Fruit fly (Drosophila melanogaster) whole organism, embryonic: ENCODE results near the gene Pde9.

ENCODE experiments used
- C15 ChIP-seq: fragments of 200-800 bp; sonication (Bioruptor generic); IDR thresholded peaks from 3 replicates; pipeline ENCODE4 v1.3.6; 2022; ENCODE audit warnings: missing biosample characterization, missing genetic modification characterization
- CG10267 ChIP-seq: fragments of 200-800 bp; sonication (Bioruptor generic); optimal IDR thresholded peaks from 2 replicates; lab custom pipeline; 2018; ENCODE audit warnings: missing biosample characterization, mild to moderate bottlenecking, missing genetic modification characterization, moderate library complexity
- CG10543 ChIP-seq: fragments of 200-800 bp; sonication (Bioruptor generic); optimal IDR thresholded peaks from 3 replicates; lab custom pipeline; 2017; ENCODE audit warnings: missing biosample characterization, mild to moderate bottlenecking, missing genetic modification characterization, moderate library complexity
- CG10959 ChIP-seq: fragments of 200-800 bp; sonication (Bioruptor generic); IDR thresholded peaks from 2 replicates; pipeline ENCODE4 v1.3.6; 2022; ENCODE audit warnings: missing biosample characterization, missing genetic modification characterization
- CG11085 ChIP-seq: fragments of 200-800 bp; sonication (Bioruptor generic); IDR thresholded peaks from 2 replicates; pipeline ENCODE4 v1.3.6; 2022; ENCODE audit warnings: missing biosample characterization, missing genetic modification characterization
- CG12219 ChIP-seq: fragments of 200-800 bp; sonication (Bioruptor generic); optimal IDR thresholded peaks from 3 replicates; lab custom pipeline; 2018; ENCODE audit warnings: missing biosample characterization, mild to moderate bottlenecking, missing genetic modification characterization
- CG13894 ChIP-seq: fragments of 200-800 bp; sonication (Bioruptor generic); optimal IDR thresholded peaks from 3 replicates; lab custom pipeline; 2018; ENCODE audit warnings: missing biosample characterization, mild to moderate bottlenecking, missing genetic modification characterization, moderate library complexity
- CG16813 ChIP-seq: fragments of 200-800 bp; sonication (Bioruptor generic); IDR thresholded peaks from 3 replicates; pipeline ENCODE4 v1.3.6; 2022; ENCODE audit warnings: missing biosample characterization, missing genetic modification characterization; ENCODE audit not compliant: partially characterized antibody
- CG16815 ChIP-seq: fragments of 200-800 bp; sonication (Bioruptor generic); optimal IDR thresholded peaks from 3 replicates; lab custom pipeline; 2017; ENCODE audit warnings: missing biosample characterization, mild to moderate bottlenecking, missing genetic modification characterization
- CG17186 ChIP-seq: fragments of 200-800 bp; sonication (Bioruptor generic); optimal IDR thresholded peaks from 3 replicates; lab custom pipeline; 2017; ENCODE audit warnings: missing biosample characterization, missing genetic modification reagents, missing genetic modification characterization
- CG17912 ChIP-seq: fragments of 200-800 bp; sonication (Bioruptor generic); optimal IDR thresholded peaks from 2 replicates; lab custom pipeline; 2018; ENCODE audit warnings: missing biosample characterization, mild to moderate bottlenecking, missing genetic modification characterization
- CG2202 ChIP-seq: fragments of 200-800 bp; sonication (Bioruptor generic); optimal IDR thresholded peaks from 2 replicates; lab custom pipeline; 2018; ENCODE audit warnings: missing biosample characterization, mild to moderate bottlenecking, missing genetic modification characterization
- CG30020 ChIP-seq: fragments of 200-800 bp; optimal IDR thresholded peaks from 2 replicates; lab custom pipeline; 2019; ENCODE audit warnings: missing biosample characterization, mild to moderate bottlenecking, missing genetic modification characterization, moderate library complexity
- CG3163 ChIP-seq: fragments of 200-800 bp; sonication (Bioruptor generic); optimal IDR thresholded peaks from 3 replicates; lab custom pipeline; 2016; ENCODE audit warnings: missing biosample characterization, missing genetic modification characterization
- CG4328 ChIP-seq: fragments of 200-800 bp; sonication (Bioruptor generic); optimal IDR thresholded peaks from 3 replicates; lab custom pipeline; 2017; ENCODE audit warnings: missing biosample characterization, missing genetic modification reagents, missing genetic modification characterization
- CG4820 ChIP-seq: fragments of 200-800 bp; sonication (Bioruptor generic); optimal IDR thresholded peaks from 3 replicates; lab custom pipeline; 2016; ENCODE audit warnings: missing biosample characterization, missing genetic modification characterization
- CG7271 ChIP-seq: fragments of 200-800 bp; sonication (Bioruptor generic); optimal IDR thresholded peaks from 2 replicates; lab custom pipeline; 2018; ENCODE audit warnings: missing biosample characterization, mild to moderate bottlenecking, missing genetic modification characterization, moderate library complexity
- CG8944 ChIP-seq: fragments of 200-800 bp; sonication (Bioruptor generic); optimal IDR thresholded peaks from 3 replicates; lab custom pipeline; 2016; ENCODE audit warnings: missing biosample characterization, missing genetic modification characterization
- CG9932 ChIP-seq: fragments of 200-800 bp; sonication (Bioruptor generic); IDR thresholded peaks from 2 replicates; pipeline ENCODE4 v1.3.6; 2022; ENCODE audit warnings: missing biosample characterization, missing genetic modification characterization
- Chrac-16 ChIP-seq: fragments of 200-800 bp; sonication (Bioruptor generic); optimal IDR thresholded peaks from 3 replicates; lab custom pipeline; 2016; ENCODE audit warnings: missing biosample characterization, missing genetic modification characterization
- Dip2 ChIP-seq: fragments of 200-800 bp; sonication (Bioruptor generic); IDR thresholded peaks from 2 replicates; pipeline ENCODE4 v1.3.6; 2022; ENCODE audit warnings: missing biosample characterization, missing genetic modification characterization
- Max ChIP-seq: fragments of 200-800 bp; sonication (Bioruptor generic); optimal IDR thresholded peaks from 2 replicates; lab custom pipeline; 2016; ENCODE audit warnings: missing biosample characterization, mild to moderate bottlenecking, missing genetic modification characterization
- Mrtf ChIP-seq: fragments of 200-800 bp; sonication (Bioruptor generic); IDR thresholded peaks from 3 replicates; pipeline ENCODE4 v1.3.6; 2022; ENCODE audit warnings: missing biosample characterization, missing genetic modification characterization
- NFAT ChIP-seq: fragments of 200-800 bp; sonication (Bioruptor generic); IDR thresholded peaks from 2 replicates; pipeline ENCODE4 v1.3.6; 2022; ENCODE audit warnings: missing biosample characterization, missing genetic modification characterization
- Nf-YC ChIP-seq: fragments of 200-800 bp; optimal IDR thresholded peaks from 3 replicates; lab custom pipeline; 2019; ENCODE audit warnings: missing biosample characterization, mild to moderate bottlenecking, missing genetic modification characterization, moderate library complexity
- Poxn ChIP-seq: fragments of 200-800 bp; sonication (Bioruptor generic); IDR thresholded peaks from 2 replicates; pipeline ENCODE4 v1.3.6; 2022; ENCODE audit warnings: missing biosample characterization, missing genetic modification characterization
- Scr ChIP-seq: fragments of 200-800 bp; sonication (Bioruptor generic); IDR thresholded peaks from 2 replicates; pipeline ENCODE4 v1.3.6; 2022; ENCODE audit warnings: missing biosample characterization, missing genetic modification characterization; ENCODE audit not compliant: partially characterized antibody
- bbx ChIP-seq: fragments of 200-800 bp; sonication (Bioruptor generic); IDR thresholded peaks from 2 replicates; pipeline ENCODE4 v1.3.6; 2022; ENCODE audit warnings: missing biosample characterization, missing genetic modification characterization; ENCODE audit not compliant: partially characterized antibody
- caup ChIP-seq: fragments of 200-800 bp; sonication (Bioruptor generic); optimal IDR thresholded peaks from 3 replicates; lab custom pipeline; 2017; ENCODE audit warnings: missing biosample characterization, mild to moderate bottlenecking, missing genetic modification characterization, moderate library complexity; ENCODE audit not compliant: severe bottlenecking
- chm ChIP-seq: fragments of 200-800 bp; sonication (Bioruptor generic); IDR thresholded peaks from 2 replicates; pipeline ENCODE4 v1.3.6; 2022; ENCODE audit warnings: missing biosample characterization, missing genetic modification characterization
- esg ChIP-seq: fragments of 200-800 bp; sonication (Bioruptor generic); conservative IDR thresholded peaks from 2 replicates; pipeline ENCODE4 v1.3.6; 2022; ENCODE audit warnings: missing biosample characterization, missing genetic modification characterization
- hbn ChIP-seq: fragments of 200-800 bp; sonication (Bioruptor generic); IDR thresholded peaks from 2 replicates; pipeline ENCODE4 v1.3.6; 2022; ENCODE audit warnings: missing biosample characterization, missing genetic modification characterization; ENCODE audit not compliant: partially characterized antibody
- her ChIP-seq: fragments of 200-800 bp; sonication (Bioruptor generic); optimal IDR thresholded peaks from 2 replicates; lab custom pipeline; 2016; ENCODE audit warnings: missing biosample characterization, missing genetic modification characterization
- hkb ChIP-seq, 2 experiments: fragments of 200-800 bp in 1 of 2; fragments of >200 bp in 1 of 2; sonication (Bioruptor generic) in 1 of 2; IDR thresholded peaks in 1 of 2; optimal IDR thresholded peaks in 1 of 2; 2 replicates each; pipeline versions ENCODE4 v1.3.6 to Lab custom; 2017 to 2022; ENCODE audit warnings: missing biosample characterization in 1 of 2, missing genetic modification characterization in 1 of 2
- insv ChIP-seq, 2 experiments: fragments of 200-800 bp; sonication (Bioruptor generic); optimal IDR thresholded peaks; 3 replicates each; lab custom pipeline; 2016 to 2018; ENCODE audit warnings: missing biosample characterization in 2 of 2, missing genetic modification characterization in 2 of 2
- otp ChIP-seq: fragments of 200-800 bp; sonication (Bioruptor generic); IDR thresholded peaks from 3 replicates; pipeline ENCODE4, ENCODE4 v1.3.6; 2022; ENCODE audit warnings: missing biosample characterization, missing genetic modification characterization
- pb ChIP-seq: fragments of 200-800 bp; sonication (Bioruptor generic); optimal IDR thresholded peaks from 3 replicates; lab custom pipeline; 2016; ENCODE audit warnings: missing biosample characterization, missing genetic modification characterization
- pnt ChIP-seq: fragments of 200-800 bp; sonication (Bioruptor generic); optimal IDR thresholded peaks from 3 replicates; lab custom pipeline; 2016; ENCODE audit warnings: missing biosample characterization, missing genetic modification characterization
- repo ChIP-seq: fragments of 200-800 bp; sonication (Bioruptor generic); optimal IDR thresholded peaks from 2 replicates; lab custom pipeline; 2016; ENCODE audit warnings: missing biosample characterization, missing genetic modification characterization
- row ChIP-seq: fragments of 200-800 bp; sonication (Bioruptor generic); IDR thresholded peaks from 3 replicates; pipeline ENCODE4 v1.3.6; 2022; ENCODE audit warnings: missing biosample characterization, missing genetic modification characterization
- sens ChIP-seq: fragments of 200-800 bp; sonication (Bioruptor generic); peaks from one replicate; lab custom pipeline; 2016; ENCODE audit warnings: missing biosample characterization, missing genetic modification characterization
- sna ChIP-seq: fragments of 200-800 bp; sonication (Bioruptor generic); IDR thresholded peaks from 2 replicates; pipeline ENCODE4 v1.3.6; 2022; ENCODE audit warnings: missing biosample characterization, missing genetic modification characterization; ENCODE audit not compliant: partially characterized antibody
- trh ChIP-seq: fragments of 200-800 bp; sonication (Bioruptor generic); optimal IDR thresholded peaks from 2 replicates; lab custom pipeline; 2016; ENCODE audit warnings: missing biosample characterization, missing genetic modification characterization
- tx ChIP-seq: fragments of 200-800 bp; sonication (Bioruptor generic); optimal IDR thresholded peaks from 2 replicates; lab custom pipeline; 2016; ENCODE audit warnings: missing biosample characterization, missing genetic modification characterization
- zen2 ChIP-seq: fragments of 200-800 bp; sonication (Bioruptor generic); IDR thresholded peaks from 3 replicates; pipeline ENCODE4 v1.3.6; 2022; ENCODE audit warnings: missing biosample characterization, missing genetic modification characterization; ENCODE audit not compliant: partially characterized antibody
- zfh2 ChIP-seq: fragments of 200-800 bp; sonication (Bioruptor generic); optimal IDR thresholded peaks from 2 replicates; lab custom pipeline; 2016; ENCODE audit warnings: missing biosample characterization, missing genetic modification characterization

Pde9 gene

DNA sequence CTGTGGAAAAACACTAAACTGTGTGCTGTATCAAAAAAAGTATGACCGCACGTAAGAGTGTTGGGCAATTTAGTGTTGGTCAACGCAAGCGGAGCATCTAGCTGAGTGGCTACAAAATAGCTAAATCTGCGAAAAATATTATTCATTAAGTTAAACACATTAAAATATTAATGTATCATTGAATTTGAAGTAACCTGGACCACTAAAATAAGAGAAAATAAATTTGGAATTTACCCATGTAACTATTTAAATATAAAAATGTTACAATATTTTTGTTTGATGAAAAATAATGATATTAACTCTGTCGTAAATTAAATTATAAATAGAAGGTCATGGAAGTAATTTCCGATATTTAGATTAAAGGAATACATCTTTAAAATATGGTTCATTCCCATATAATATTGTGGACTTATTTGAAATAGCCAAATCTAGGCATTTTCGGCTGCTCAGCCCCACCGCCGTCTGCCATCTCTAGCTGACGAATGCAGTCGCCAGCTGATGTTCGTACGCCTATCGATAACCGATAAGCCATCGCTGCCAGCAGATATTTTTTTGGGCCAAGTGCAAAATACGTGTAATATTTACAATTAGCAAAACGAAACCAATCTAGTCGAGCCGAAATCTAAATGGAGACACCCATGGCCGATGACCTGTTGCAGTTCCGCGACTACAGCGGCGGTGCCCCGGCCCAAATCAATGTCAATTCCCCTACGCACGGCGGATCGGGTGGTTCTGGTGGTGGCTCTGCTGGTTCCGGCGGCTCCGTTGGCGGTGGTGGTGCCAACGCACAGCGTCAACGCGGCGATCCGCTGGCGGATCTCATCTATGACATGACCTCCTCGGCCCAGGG, 12.7 kb upstream of the Pde9 start, which contains the start of the genes Brms1 and CG4645 (continued):
- no peak for TF ChIP-seq CG13894 (tag; lab: Kevin White, UChicago)

DNA sequence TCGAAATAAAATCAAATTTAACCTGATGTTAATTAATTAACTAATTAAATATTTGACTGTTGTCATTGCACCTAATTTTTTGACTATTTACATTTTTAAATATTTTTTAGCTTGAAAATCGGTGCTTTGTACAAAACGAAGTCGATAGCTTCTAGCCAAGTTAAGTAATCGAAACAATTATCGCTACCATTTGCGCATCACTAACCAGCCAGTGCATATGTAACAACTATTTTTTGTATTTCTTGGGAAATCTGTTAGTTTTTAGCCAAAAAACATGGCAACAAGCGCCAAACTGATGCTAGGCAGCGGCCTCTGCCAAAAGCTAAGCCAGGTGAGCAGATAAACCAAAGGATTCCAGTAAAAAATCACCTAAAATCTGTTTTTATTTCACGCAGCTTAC, 9.8 kb upstream of the Pde9 start, which contains the start of gene mRpL49:
mRpL49 (plus strand) TSS at position 192 of the 400 bp plus-strand sequence.
- no peak for TF ChIP-seq CG9932 (GFP tag; lab: Robert Waterston, UW)
- TF ChIP-seq tx (GFP tag; lab: Kevin White, UChicago) = no peak
- TF ChIP-seq CG16813 = no peak; the same call in 2 of the 3 replicates
- TF ChIP-seq chm (GFP tag; lab: Robert Waterston, UW) = no peak
- no peak for TF ChIP-seq otp (GFP tag; lab: Robert Waterston, UW)
- no peak for TF ChIP-seq CG11085 (GFP tag; lab: Robert Waterston, UW)
- no peak for TF ChIP-seq esg (GFP tag; lab: Robert Waterston, UW)
- TF ChIP-seq CG3163 (GFP tag; lab: Kevin White, UChicago) = no peak
- no peak for TF ChIP-seq CG13894 (tag; lab: Kevin White, UChicago)
- no peak for TF ChIP-seq Mrtf
- TF ChIP-seq C15 (GFP tag; lab: Robert Waterston, UW) = no peak
- peak; percentile 17 for TF ChIP-seq CG10267 (tag; lab: Kevin White, UChicago)
- TF ChIP-seq CG4820 (GFP tag; lab: Kevin White, UChicago) = no peak
- no peak for TF ChIP-seq CG12219 (GFP tag; lab: Kevin White, UChicago)
- 0 out of 2 replicates have a peak, but pooled peaks have one; percentile 27 for TF ChIP-seq Scr
- no peak for TF ChIP-seq CG16815
- no peak for TF ChIP-seq NFAT (GFP tag; lab: Robert Waterston, UW)
- TF ChIP-seq insv (GFP tag; optimal IDR thresholded peaks at IDR 0.05; lab: Kevin White, UChicago) = no peak
- TF ChIP-seq CG8944 (GFP tag; lab: Kevin White, UChicago) = no peak
- TF ChIP-seq CG7271 (tag; lab: Kevin White, UChicago) = no peak
- no peak for TF ChIP-seq Chrac-16 (GFP tag; lab: Kevin White, UChicago)
- TF ChIP-seq zen2 (GFP tag; lab: Robert Waterston, UW) = no peak
- no peak for TF ChIP-seq Poxn (GFP tag; lab: Robert Waterston, UW)
- TF ChIP-seq Max = no peak
- no peak for TF ChIP-seq Nf-YC
- no peak for TF ChIP-seq CG10543 (GFP tag; lab: Kevin White, UChicago)
- peak; percentile 54 for TF ChIP-seq sens
- TF ChIP-seq CG4328 (GFP tag; lab: Kevin White, UChicago) = no peak
- peak; percentile 46; the same call in 2 of the 3 replicates for TF ChIP-seq row (GFP tag; lab: Robert Waterston, UW)
- TF ChIP-seq zfh2 = no peak
- TF ChIP-seq repo (GFP tag; lab: Kevin White, UChicago) = no peak
- TF ChIP-seq her = no peak
- TF ChIP-seq trh (GFP tag; lab: Kevin White, UChicago) = no peak
- TF ChIP-seq CG17186 (GFP tag; lab: Kevin White, UChicago) = no peak
- peak; percentile 16 for TF ChIP-seq CG30020
- peak; percentile 59 for TF ChIP-seq bbx
- no peak for TF ChIP-seq caup (GFP tag; lab: Kevin White, UChicago)
- TF ChIP-seq Dip2 = no peak
- no peak for TF ChIP-seq sna
- TF ChIP-seq CG17912 (GFP tag; lab: Kevin White, UChicago) = no peak
- 0 out of 2 replicates have a peak, but pooled peaks have one; percentile 24 for TF ChIP-seq hbn
- TF ChIP-seq CG10959 (GFP tag; lab: Robert Waterston, UW) = no peak
- TF ChIP-seq pnt (GFP tag; lab: Kevin White, UChicago) = no peak
- TF ChIP-seq CG2202 (tag; lab: Kevin White, UChicago) = no peak
- TF ChIP-seq hkb (optimal IDR thresholded peaks at IDR 0.05; lab: Kevin White, UChicago) = no peak
- no peak for TF ChIP-seq hkb (GFP tag; IDR thresholded peaks at IDR 0.05; lab: Robert Waterston, UW)
- no peak for TF ChIP-seq pb (GFP tag; lab: Kevin White, UChicago)
